Fruit fly (Drosophila melanogaster): ENCODE results near the gene CG31459.

DNA sequence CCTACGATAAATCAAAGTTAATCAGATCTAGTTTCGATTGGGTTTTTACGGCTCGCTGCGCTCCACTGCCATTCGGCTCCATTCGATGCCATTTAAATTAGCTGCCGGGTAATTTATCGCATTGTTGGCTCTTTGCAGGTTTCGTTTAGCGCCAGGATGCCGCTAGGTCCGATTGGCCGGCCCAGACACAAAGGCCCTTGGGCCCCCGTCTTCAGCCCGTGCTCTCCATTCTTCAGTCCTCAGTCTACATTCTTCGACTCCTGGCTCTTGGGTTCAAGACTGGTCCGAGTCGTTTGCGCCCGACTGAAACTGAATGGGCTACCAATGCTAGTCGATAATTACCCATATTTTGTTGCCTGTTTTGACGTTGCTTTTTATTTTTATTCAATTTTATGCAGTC is 27.4 kb upstream of the CG31459 start:
- TF ChIP-seq jim (GFP tag; optimal IDR thresholded peaks at IDR 0.05) (no peak), sv (GFP tag; optimal IDR thresholded peaks at IDR 0.05) (no peak), Myc (optimal IDR thresholded peaks at IDR 0.05) (no peak), usp (GFP tag; optimal IDR thresholded peaks at IDR 0.05) (no peak)
